Fruit fly (Drosophila melanogaster): ENCODE data around the gene CG9119.

The CG9119 gene

dm6 chr3L:1170611-1171010, 34.0 kb downstream of the CG9119 start:
- TF ChIP-seq cnc (optimal IDR thresholded peaks at IDR 0.05) (no peak), CG14711 (tag; optimal IDR thresholded peaks at IDR 0.05) (no peak), Crg-1 (GFP tag; optimal IDR thresholded peaks at IDR 0.05) (no peak), bab1 (GFP tag; optimal IDR thresholded peaks at IDR 0.05) (no peak), CG12768 (GFP tag; optimal IDR thresholded peaks at IDR 0.05) (no peak), CG5204 (GFP tag; optimal IDR thresholded peaks at IDR 0.05) (no peak), Clk (GFP tag; optimal IDR thresholded peaks at IDR 0.05) (no peak), CG7045 (GFP tag; optimal IDR thresholded peaks at IDR 0.05) (no peak), Mnt (GFP tag; optimal IDR thresholded peaks at IDR 0.05) (no peak), CG33017 (tag; optimal IDR thresholded peaks at IDR 0.05) (no peak), kay (GFP tag; ENCODE audit: borderline replicate concordance) (no peak), ovo (GFP tag; optimal IDR thresholded peaks at IDR 0.05) (no peak), cic (GFP tag; optimal IDR thresholded peaks at IDR 0.05) (no peak), tj (GFP tag; optimal IDR thresholded peaks at IDR 0.05) (no peak), toe (GFP tag; optimal IDR thresholded peaks at IDR 0.05) (no peak), pad (GFP tag; optimal IDR thresholded peaks at IDR 0.05) (no peak), CG7101 (tag; optimal IDR thresholded peaks at IDR 0.05) (no peak), Hr96 (GFP tag; optimal IDR thresholded peaks at IDR 0.05) (no peak), CG1620 (GFP tag; optimal IDR thresholded peaks at IDR 0.05) (no peak), CG11617 (GFP tag; optimal IDR thresholded peaks at IDR 0.05) (no peak)

dm6 chr3L:1169617-1170016, 35.0 kb downstream of the CG9119 start:
- peak; percentile 27 for TF ChIP-seq cic (GFP tag; optimal IDR thresholded peaks at IDR 0.05)
- TF ChIP-seq CG7045 (GFP tag; optimal IDR thresholded peaks at IDR 0.05), result peak; percentile 8
- TF ChIP-seq CG12768 (GFP tag; optimal IDR thresholded peaks at IDR 0.05), result no peak
- TF ChIP-seq toe (GFP tag; optimal IDR thresholded peaks at IDR 0.05), result no peak

- no peak for TF ChIP-seq toe (GFP tag; optimal IDR thresholded peaks at IDR 0.05)
- TF ChIP-seq Mnt (GFP tag; optimal IDR thresholded peaks at IDR 0.05), result no peak
- TF ChIP-seq CG7045 (GFP tag; optimal IDR thresholded peaks at IDR 0.05), result no peak
- no peak for TF ChIP-seq CG1620 (GFP tag; optimal IDR thresholded peaks at IDR 0.05)
These were observed 36.1 kb downstream of the CG9119 start for dm6 chr3L:1168445-1168844.

dm6 chr3L:1166945-1167913, 37.4 kb downstream of the CG9119 start:
- no peak for TF ChIP-seq pad (GFP tag; optimal IDR thresholded peaks at IDR 0.05)
- no peak for TF ChIP-seq Clk (GFP tag; optimal IDR thresholded peaks at IDR 0.05)
- TF ChIP-seq Crg-1 (GFP tag; optimal IDR thresholded peaks at IDR 0.05), result no peak
- TF ChIP-seq CG7045 (GFP tag; optimal IDR thresholded peaks at IDR 0.05), result no peak
- no peak for TF ChIP-seq CG12768 (GFP tag; optimal IDR thresholded peaks at IDR 0.05)
- no peak for TF ChIP-seq cnc (optimal IDR thresholded peaks at IDR 0.05)
- TF ChIP-seq CG14711 (tag; optimal IDR thresholded peaks at IDR 0.05), result no peak

dm6 chr3L:1166266-1166665, 38.3 kb downstream of the CG9119 start:
- TF ChIP-seq cic (GFP tag; optimal IDR thresholded peaks at IDR 0.05) (peak; percentile 85), cnc (optimal IDR thresholded peaks at IDR 0.05) (no peak), tj (GFP tag; optimal IDR thresholded peaks at IDR 0.05) (no peak), CG11617 (GFP tag; optimal IDR thresholded peaks at IDR 0.05) (peak; percentile 66), toe (GFP tag; optimal IDR thresholded peaks at IDR 0.05) (peak; percentile 48), CG1620 (GFP tag; optimal IDR thresholded peaks at IDR 0.05) (peak; percentile 58), pad (GFP tag; optimal IDR thresholded peaks at IDR 0.05) (peak; percentile 61), bab1 (GFP tag; optimal IDR thresholded peaks at IDR 0.05) (no peak), CG7101 (tag; optimal IDR thresholded peaks at IDR 0.05) (peak; percentile 87), CG5204 (GFP tag; optimal IDR thresholded peaks at IDR 0.05) (no peak), Mnt (GFP tag; optimal IDR thresholded peaks at IDR 0.05) (peak; percentile 41), CG33017 (tag; optimal IDR thresholded peaks at IDR 0.05) (peak; percentile 63), Hr96 (GFP tag; optimal IDR thresholded peaks at IDR 0.05) (peak; percentile 46), Clk (GFP tag; optimal IDR thresholded peaks at IDR 0.05) (peak; percentile 46), CG12768 (GFP tag; optimal IDR thresholded peaks at IDR 0.05) (peak; percentile 86), Crg-1 (GFP tag; optimal IDR thresholded peaks at IDR 0.05) (peak; percentile 91), kay (GFP tag; ENCODE audit: borderline replicate concordance) (no peak), CG14711 (tag; optimal IDR thresholded peaks at IDR 0.05) (peak; percentile 72), CG7045 (GFP tag; optimal IDR thresholded peaks at IDR 0.05) (peak; percentile 86), ovo (GFP tag; optimal IDR thresholded peaks at IDR 0.05) (peak; percentile 86)

dm6 chr3L:1165808-1166207, 38.8 kb downstream of the CG9119 start:
- TF ChIP-seq CG1620 (GFP tag; optimal IDR thresholded peaks at IDR 0.05) (no peak), CG11617 (GFP tag; optimal IDR thresholded peaks at IDR 0.05) (no peak), Crg-1 (GFP tag; optimal IDR thresholded peaks at IDR 0.05) (no peak), Mnt (GFP tag; optimal IDR thresholded peaks at IDR 0.05) (no peak), ovo (GFP tag; optimal IDR thresholded peaks at IDR 0.05) (no peak), CG7045 (GFP tag; optimal IDR thresholded peaks at IDR 0.05) (no peak), bab1 (GFP tag; optimal IDR thresholded peaks at IDR 0.05) (no peak), CG5204 (GFP tag; optimal IDR thresholded peaks at IDR 0.05) (no peak), CG33017 (tag; optimal IDR thresholded peaks at IDR 0.05) (no peak)

Measured in whole organism, adult.